Fruit fly (Drosophila melanogaster): ENCODE measurements around the gene eEF1gamma.

Gene eEF1gamma

dm6 chr3R:29204612-29205480 lies 15.1 kb upstream of the eEF1gamma start (continued):
- peak; percentile 77 for TF ChIP-seq CG8290 (GFP tag; optimal IDR thresholded peaks at IDR 0.05)
- TF ChIP-seq CG8290 (tag; optimal IDR thresholded peaks at IDR 0.05), result peak; percentile 10 to 87
- peak; percentile 29 for TF ChIP-seq CG2116 (GFP tag; optimal IDR thresholded peaks at IDR 0.05)
- TF ChIP-seq HLH3B (GFP tag; IDR thresholded peaks at IDR 0.05), result peak; percentile 88
- TF ChIP-seq CG12391 (tag; optimal IDR thresholded peaks at IDR 0.05), result peak; percentile 77
- TF ChIP-seq maf-S (GFP tag; optimal IDR thresholded peaks at IDR 0.05), result peak; percentile 72
- no peak for TF ChIP-seq CG7271 (tag; optimal IDR thresholded peaks at IDR 0.05)
- TF ChIP-seq Neu2 (GFP tag; optimal IDR thresholded peaks at IDR 0.05; ENCODE audit: borderline replicate concordance), result no peak
- TF ChIP-seq D (optimal IDR thresholded peaks at IDR 0.05), result no peak
- peak; percentile 87 for TF ChIP-seq D (GFP tag; optimal IDR thresholded peaks at IDR 0.05)
- peak; percentile 29 for TF ChIP-seq wek (GFP tag; optimal IDR thresholded peaks at IDR 0.05)
- TF ChIP-seq CG4424 (GFP tag; optimal IDR thresholded peaks at IDR 0.05), result peak; percentile 84
- no peak for TF ChIP-seq Atf6 (GFP tag; IDR thresholded peaks at IDR 0.05)
- TF ChIP-seq Med (GFP tag), result peak; percentile 91
- peak; percentile 79 for TF ChIP-seq CG16863 (GFP tag; optimal IDR thresholded peaks at IDR 0.05)
- TF ChIP-seq CG33557 (GFP tag; optimal IDR thresholded peaks at IDR 0.05), result peak; percentile 57
- peak; percentile 57 for TF ChIP-seq NfI (GFP tag; optimal IDR thresholded peaks at IDR 0.05)
- peak; percentile 53 for TF ChIP-seq Max (GFP tag; optimal IDR thresholded peaks at IDR 0.05)
- TF ChIP-seq CG32767 (GFP tag; IDR thresholded peaks at IDR 0.05), result peak; percentile 65
- peak; percentile 11 for TF ChIP-seq BtbVII (GFP tag; optimal IDR thresholded peaks at IDR 0.05)
- TF ChIP-seq gcm (GFP tag; optimal IDR thresholded peaks at IDR 0.05), result peak; percentile 72
- 0 out of 3 replicates have a peak, but pooled peaks have one; percentile 44 for TF ChIP-seq CG11560 (tag; IDR thresholded peaks at IDR 0.05)
- TF ChIP-seq ash1 (GFP tag; optimal IDR thresholded peaks at IDR 0.05), result no peak
- peak; percentile 47; the same call in 1 of the 2 replicates for TF ChIP-seq dan (GFP tag; IDR thresholded peaks at IDR 0.05)
- peak; percentile 42 for TF ChIP-seq Jarid2 (GFP tag; optimal IDR thresholded peaks at IDR 0.05)
- TF ChIP-seq Ets65A (GFP tag), result peak; percentile 92
- TF ChIP-seq Xbp1 (GFP tag; optimal IDR thresholded peaks at IDR 0.05), result peak; percentile 85
- TF ChIP-seq CG11695 (GFP tag; IDR thresholded peaks at IDR 0.05), result peak; percentile 65; the same call in 2 of the 3 replicates
- TF ChIP-seq twi (tag; optimal IDR thresholded peaks at IDR 0.05), result peak; percentile 40
- no peak for TF ChIP-seq sna (GFP tag; IDR thresholded peaks at IDR 0.05; ENCODE audit: partially characterized antibody)
- TF ChIP-seq chinmo (GFP tag; IDR thresholded peaks at IDR 0.05; ENCODE audit: partially characterized antibody), result no peak
- TF ChIP-seq sim (GFP tag; IDR thresholded peaks at IDR 0.05), result peak; percentile 61; the same call in 1 of the 2 replicates
- peak; percentile 56; the same call in 1 of the 2 replicates for TF ChIP-seq aop (GFP tag; IDR thresholded peaks at IDR 0.05)
- TF ChIP-seq Dref (GFP tag; IDR thresholded peaks at IDR 0.05), result no peak
- no peak for TF ChIP-seq Scr (GFP tag; IDR thresholded peaks at IDR 0.05; ENCODE audit: partially characterized antibody)
- peak; percentile 19; the same call in 1 of the 2 replicates for TF ChIP-seq Lim3 (GFP tag; IDR thresholded peaks at IDR 0.05)
- TF ChIP-seq chm (GFP tag; IDR thresholded peaks at IDR 0.05), result peak; percentile 75; the same call in 1 of the 2 replicates
- peak; percentile 47 for TF ChIP-seq CG17186 (GFP tag; optimal IDR thresholded peaks at IDR 0.05)
- peak; percentile 50 for TF ChIP-seq CG13296 (GFP tag; optimal IDR thresholded peaks at IDR 0.05)
- TF ChIP-seq YL-1 (GFP tag; optimal IDR thresholded peaks at IDR 0.05), result no peak
- TF ChIP-seq Sox100B (GFP tag; optimal IDR thresholded peaks at IDR 0.05), result peak; percentile 78
- TF ChIP-seq Vsx1 (GFP tag; optimal IDR thresholded peaks at IDR 0.05), result peak; percentile 32
- TF ChIP-seq TFAM (GFP tag; optimal IDR thresholded peaks at IDR 0.05), result peak; percentile 46
- TF ChIP-seq HHEX (GFP tag; optimal IDR thresholded peaks at IDR 0.05), result peak; percentile 70
- peak; percentile 84 for TF ChIP-seq Blimp-1 (GFP tag; optimal IDR thresholded peaks at IDR 0.05)
- TF ChIP-seq CG12659 (GFP tag; optimal IDR thresholded peaks at IDR 0.05), result peak; percentile 63
- TF ChIP-seq CG7987 (GFP tag; optimal IDR thresholded peaks at IDR 0.05), result no peak
- peak; percentile 53 for TF ChIP-seq CG9817 (tag; optimal IDR thresholded peaks at IDR 0.05)

Measured in whole organism, embryonic.